Fruit fly (Drosophila melanogaster): ENCODE measurements around the gene CG32241.

The CG32241 gene

dm6 chr3L:4474946-4475470, 8.6 kb upstream of the CG32241 start (continued):
- TF ChIP-seq CG7357 (GFP tag; IDR thresholded peaks at IDR 0.05) (no peak), Nf-YB (GFP tag; optimal IDR thresholded peaks at IDR 0.05) (peak; percentile 71), hbn (GFP tag; IDR thresholded peaks at IDR 0.05; ENCODE audit: partially characterized antibody) (no peak), Asciz (GFP tag; optimal IDR thresholded peaks at IDR 0.05) (peak; percentile 95), CoRest (tag; optimal IDR thresholded peaks at IDR 0.05) (peak; percentile 49), NfI (GFP tag; optimal IDR thresholded peaks at IDR 0.05) (peak; percentile 95), fu2 (GFP tag; optimal IDR thresholded peaks at IDR 0.05) (no peak), Fer1 (GFP tag; optimal IDR thresholded peaks at IDR 0.05) (peak; percentile 97), bsh (GFP tag; optimal IDR thresholded peaks at IDR 0.05) (peak in 1 of 2 experiments; percentile 82), CG10543 (GFP tag; optimal IDR thresholded peaks at IDR 0.05) (peak; percentile 85), CG17359 (tag; optimal IDR thresholded peaks at IDR 0.05) (peak; percentile 86), Fer2 (tag; optimal IDR thresholded peaks at IDR 0.05) (peak; percentile 73), salm (tag; optimal IDR thresholded peaks at IDR 0.05) (peak; percentile 77), unpg (GFP tag; optimal IDR thresholded peaks at IDR 0.05) (peak; percentile 86), zfh1 (GFP tag; IDR thresholded peaks at IDR 0.05) (peak; percentile 74), CG9876 (GFP tag; optimal IDR thresholded peaks at IDR 0.05) (peak; percentile 40), ham (GFP tag; IDR thresholded peaks at IDR 0.05) (no peak), ab (GFP tag; optimal IDR thresholded peaks at IDR 0.05) (no peak), CG10462 (GFP tag; optimal IDR thresholded peaks at IDR 0.05) (peak; percentile 4), TFAM (GFP tag; optimal IDR thresholded peaks at IDR 0.05) (peak; percentile 46), gcm (GFP tag; optimal IDR thresholded peaks at IDR 0.05) (no peak), CG1233 (GFP tag; optimal IDR thresholded peaks at IDR 0.05) (peak; percentile 93), Scr (GFP tag; IDR thresholded peaks at IDR 0.05; ENCODE audit: partially characterized antibody) (no peak), CG16863 (GFP tag; optimal IDR thresholded peaks at IDR 0.05) (peak; percentile 53), trh (GFP tag; optimal IDR thresholded peaks at IDR 0.05) (peak; percentile 73), CG13296 (GFP tag; optimal IDR thresholded peaks at IDR 0.05) (peak; percentile 95), ewg (GFP tag; optimal IDR thresholded peaks at IDR 0.05) (peak; percentile 55), emc (GFP tag; optimal IDR thresholded peaks at IDR 0.05) (peak; percentile 55), dimm (GFP tag; IDR thresholded peaks at IDR 0.05) (no peak), jumu (GFP tag; optimal IDR thresholded peaks at IDR 0.05) (no peak), CG2199 (GFP tag; IDR thresholded peaks at IDR 0.05) (no peak), prd (optimal IDR thresholded peaks at IDR 0.05) (no peak), prd (GFP tag; IDR thresholded peaks at IDR 0.05) (no peak), tup (GFP tag; optimal IDR thresholded peaks at IDR 0.05) (peak; percentile 34), bowl (GFP tag; IDR thresholded peaks at IDR 0.05) (peak; percentile 42; the same call in 1 of the 2 replicates), CG30403 (GFP tag; optimal IDR thresholded peaks at IDR 0.05) (peak; percentile 14), sr (GFP tag; IDR thresholded peaks at IDR 0.05) (peak; percentile 80), ap (GFP tag; IDR thresholded peaks at IDR 0.05) (peak; percentile 58), CG10654 (GFP tag; optimal IDR thresholded peaks at IDR 0.05) (peak; percentile 74), CG31388 (GFP tag; optimal IDR thresholded peaks at IDR 0.05) (no peak), Ets97D (GFP tag; optimal IDR thresholded peaks at IDR 0.05) (peak; percentile 98), Gug (GFP tag; IDR thresholded peaks at IDR 0.05) (no peak), nmo (GFP tag; optimal IDR thresholded peaks at IDR 0.05) (peak; percentile 34), Pdp1 (GFP tag; optimal IDR thresholded peaks at IDR 0.05) (peak; percentile 39 to 66), CG5245 (GFP tag; optimal IDR thresholded peaks at IDR 0.05) (peak; percentile 69), gfzf (GFP tag; optimal IDR thresholded peaks at IDR 0.05) (no peak), CG13894 (tag; optimal IDR thresholded peaks at IDR 0.05) (peak; percentile 59), Lhr (GFP tag; optimal IDR thresholded peaks at IDR 0.05) (peak; percentile 78), CG10959 (GFP tag; IDR thresholded peaks at IDR 0.05) (no peak), HLHmδ (GFP tag; optimal IDR thresholded peaks at IDR 0.05) (peak; percentile 87)
